Fruit fly (Drosophila melanogaster) whole organism, prepupa: Measurements from ENCODE around the gene dock.

ENCODE experiments used
- CG10631 ChIP-seq: fragments of 200-800 bp; sonication (Bioruptor generic); optimal IDR thresholded peaks from 2 replicates; lab custom pipeline; 2016; ENCODE audit warnings: missing biosample characterization, missing genetic modification characterization
- CG10669 ChIP-seq: fragments of 200-800 bp; sonication (Bioruptor generic); optimal IDR thresholded peaks from 3 replicates; lab custom pipeline; 2018; ENCODE audit warnings: missing biosample characterization, mild to moderate bottlenecking, missing genetic modification characterization, moderate library complexity
- CG11762 ChIP-seq: fragments of 200-800 bp; sonication (Bioruptor generic); optimal IDR thresholded peaks from 3 replicates; lab custom pipeline; 2016; ENCODE audit warnings: missing biosample characterization, missing genetic modification characterization; ENCODE audit not compliant: insufficient read depth
- CG15336 ChIP-seq: fragments of 200-800 bp; sonication (Bioruptor generic); IDR thresholded peaks from 2 replicates; pipeline ENCODE4 v1.3.6; 2022; ENCODE audit warnings: missing biosample characterization, missing genetic modification characterization
- CG31627 ChIP-seq: fragments of 200-800 bp; sonication (Bioruptor generic); optimal IDR thresholded peaks from 3 replicates; lab custom pipeline; 2016; ENCODE audit warnings: missing biosample characterization, missing genetic modification characterization
- CG32006 ChIP-seq: fragments of 200-800 bp; sonication (Bioruptor generic); optimal IDR thresholded peaks from 3 replicates; lab custom pipeline; 2017; ENCODE audit warnings: missing biosample characterization, mild to moderate bottlenecking, missing genetic modification characterization
- CG34406 ChIP-seq: fragments of 200-800 bp; sonication (Bioruptor generic); optimal IDR thresholded peaks from 3 replicates; lab custom pipeline; 2016; ENCODE audit warnings: missing biosample characterization, missing genetic modification characterization
- CG4318 ChIP-seq: fragments of 200-800 bp; sonication (Bioruptor generic); optimal IDR thresholded peaks from 3 replicates; lab custom pipeline; 2017; ENCODE audit warnings: missing biosample characterization, mild to moderate bottlenecking, missing genetic modification characterization
- CG6808 ChIP-seq: fragments of 200-800 bp; sonication (Bioruptor generic); optimal IDR thresholded peaks from 3 replicates; lab custom pipeline; 2017; ENCODE audit warnings: missing biosample characterization, missing genetic modification characterization, mild to moderate bottlenecking, moderate library complexity, missing genetic modification reagents
- CG7368 ChIP-seq: fragments of 200-800 bp; sonication (Bioruptor generic); optimal IDR thresholded peaks from 3 replicates; lab custom pipeline; 2016; ENCODE audit warnings: missing biosample characterization, missing genetic modification characterization
- CG8119 ChIP-seq: fragments of 200-800 bp; sonication (Bioruptor generic); IDR thresholded peaks from 3 replicates; pipeline ENCODE4 v1.3.6; 2022; ENCODE audit warnings: missing biosample characterization, missing genetic modification characterization
- CG8319 ChIP-seq: fragments of 200-800 bp; sonication (Bioruptor generic); optimal IDR thresholded peaks from 3 replicates; lab custom pipeline; 2016; ENCODE audit warnings: missing biosample characterization, missing genetic modification characterization
- CG8632 ChIP-seq: fragments of 200-800 bp; sonication (Bioruptor generic); optimal IDR thresholded peaks from 3 replicates; lab custom pipeline; 2016; ENCODE audit warnings: missing biosample characterization, missing genetic modification characterization
- CG9139 ChIP-seq: fragments of 200-800 bp; sonication (Bioruptor generic); optimal IDR thresholded peaks from 3 replicates; lab custom pipeline; 2017; ENCODE audit warnings: missing biosample characterization, mild to moderate bottlenecking, missing genetic modification characterization
- Eip75B ChIP-seq: fragments of 200-800 bp; sonication (Bioruptor generic); optimal IDR thresholded peaks from 3 replicates; lab custom pipeline; 2016; ENCODE audit warnings: missing biosample characterization, missing genetic modification characterization
- Ets21C ChIP-seq: fragments of 200-800 bp; sonication (Bioruptor generic); optimal IDR thresholded peaks from 3 replicates; lab custom pipeline; 2016; ENCODE audit warnings: missing biosample characterization, missing genetic modification characterization
- Hr38 ChIP-seq: sonication (Bioruptor generic); optimal IDR thresholded peaks from 2 replicates; lab custom pipeline; 2016; ENCODE audit warnings: missing biosample characterization, missing genetic modification characterization
- Hr39 ChIP-seq: fragments of 200-800 bp; sonication (Bioruptor generic); optimal IDR thresholded peaks from 2 replicates; lab custom pipeline; 2016; ENCODE audit warnings: missing biosample characterization, missing genetic modification characterization
- Hr4 ChIP-seq: fragments of 200-800 bp; sonication (Bioruptor generic); optimal IDR thresholded peaks from 3 replicates; lab custom pipeline; 2016; ENCODE audit warnings: missing biosample characterization, missing genetic modification characterization
- Met ChIP-seq: fragments of 200-800 bp; sonication (Bioruptor generic); optimal IDR thresholded peaks from 3 replicates; lab custom pipeline; 2016; ENCODE audit warnings: missing biosample characterization, missing genetic modification characterization
- Sox15 ChIP-seq: fragments of 200-800 bp; sonication (Bioruptor generic); optimal IDR thresholded peaks from 3 replicates; lab custom pipeline; 2016; ENCODE audit warnings: missing biosample characterization, missing genetic modification characterization
- acj6 ChIP-seq: fragments of 200-800 bp; sonication (Bioruptor generic); optimal IDR thresholded peaks from 3 replicates; lab custom pipeline; 2016; ENCODE audit warnings: missing biosample characterization, missing genetic modification characterization
- dsx ChIP-seq: fragments of 200-800 bp; optimal IDR thresholded peaks from 3 replicates; lab custom pipeline; 2019; ENCODE audit warnings: missing biosample characterization, mild to moderate bottlenecking, missing genetic modification characterization, moderate library complexity; ENCODE audit not compliant: poor library complexity, severe bottlenecking
- eg ChIP-seq: fragments of 200-800 bp; sonication (Bioruptor generic); IDR thresholded peaks from 3 replicates; pipeline ENCODE4 v1.3.6; 2022; ENCODE audit warnings: missing biosample characterization, missing genetic modification characterization
- esn ChIP-seq: fragments of 200-800 bp; sonication (Bioruptor generic); optimal IDR thresholded peaks from 2 replicates; lab custom pipeline; 2016; ENCODE audit warnings: missing biosample characterization, mild to moderate bottlenecking, missing genetic modification characterization, moderate library complexity
- fd59A ChIP-seq: fragments of 200-800 bp; sonication (Bioruptor generic); optimal IDR thresholded peaks from 2 replicates; lab custom pipeline; 2017; ENCODE audit warnings: missing biosample characterization, mild to moderate bottlenecking, missing genetic modification characterization, missing genetic modification reagents
- fkh ChIP-seq: fragments of 200-800 bp; sonication (Bioruptor generic); optimal IDR thresholded peaks from 3 replicates; lab custom pipeline; 2017; ENCODE audit warnings: missing biosample characterization, mild to moderate bottlenecking, missing genetic modification characterization, moderate library complexity
- pdm3 ChIP-seq: fragments of 200-800 bp; sonication (Bioruptor generic); optimal IDR thresholded peaks from 3 replicates; lab custom pipeline; 2016; ENCODE audit warnings: missing biosample characterization, missing genetic modification characterization
- spab ChIP-seq: fragments of 200-800 bp; sonication (Bioruptor generic); optimal IDR thresholded peaks from 2 replicates; lab custom pipeline; 2017; ENCODE audit warnings: missing biosample characterization, mild to moderate bottlenecking, missing genetic modification characterization, missing genetic modification reagents
- ss ChIP-seq, 2 experiments: fragments of 200-800 bp; sonication (Bioruptor generic); optimal IDR thresholded peaks; 2 replicates in 1 of 2; 3 replicates in 1 of 2; lab custom pipeline; 2017 to 2018; ENCODE audit warnings: mild to moderate bottlenecking in 2 of 2, missing biosample characterization in 2 of 2, missing genetic modification characterization in 2 of 2, moderate library complexity in 1 of 2
- svp ChIP-seq: fragments of 200-800 bp; sonication (Bioruptor generic); peaks from one replicate; lab custom pipeline; 2016; ENCODE audit warnings: missing biosample characterization, missing genetic modification characterization
- vri ChIP-seq: fragments of 200-800 bp; sonication (Bioruptor generic); optimal IDR thresholded peaks from 3 replicates; lab custom pipeline; 2016; ENCODE audit warnings: missing biosample characterization, mild to moderate bottlenecking, missing genetic modification characterization

Gene dock

DNA sequence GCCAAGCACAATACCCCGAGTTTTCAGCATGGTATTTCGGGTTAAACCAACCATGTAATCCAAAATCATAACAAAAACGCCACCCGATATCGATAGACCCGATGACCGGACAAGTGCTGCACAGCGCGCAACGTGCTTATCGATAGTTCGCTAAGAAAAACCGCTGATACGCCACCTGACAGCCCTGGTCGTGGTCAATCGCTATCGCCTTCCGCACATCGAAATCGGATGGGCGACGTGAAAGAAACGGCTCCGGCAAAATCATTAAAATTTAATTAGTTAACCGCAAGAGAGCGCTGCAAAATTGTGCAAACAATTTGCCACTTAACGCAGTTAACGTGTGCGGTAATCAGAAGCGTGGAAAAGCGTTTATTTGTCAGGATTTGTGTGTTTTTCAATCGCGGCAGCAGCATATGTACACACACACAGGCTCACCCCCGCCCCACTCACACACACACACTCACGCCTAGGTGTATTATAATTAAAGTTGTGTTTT, at the start of gene dock, which contains the start of gene CG3862 (continued):
- no peak for TF ChIP-seq CG7368
- TF ChIP-seq CG32006: peak; percentile 21
- TF ChIP-seq vri (GFP tag; lab: Kevin White, UChicago): peak; percentile 70
- peak; percentile 14 for TF ChIP-seq Ets21C
- no peak for TF ChIP-seq CG10631
- TF ChIP-seq CG8319 (GFP tag; lab: Kevin White, UChicago): no peak
- peak in 1 of 2 experiments; percentile 33 for TF ChIP-seq ss (GFP tag; optimal IDR thresholded peaks at IDR 0.05; lab: Kevin White, UChicago)
- TF ChIP-seq CG8632: no peak

DNA sequence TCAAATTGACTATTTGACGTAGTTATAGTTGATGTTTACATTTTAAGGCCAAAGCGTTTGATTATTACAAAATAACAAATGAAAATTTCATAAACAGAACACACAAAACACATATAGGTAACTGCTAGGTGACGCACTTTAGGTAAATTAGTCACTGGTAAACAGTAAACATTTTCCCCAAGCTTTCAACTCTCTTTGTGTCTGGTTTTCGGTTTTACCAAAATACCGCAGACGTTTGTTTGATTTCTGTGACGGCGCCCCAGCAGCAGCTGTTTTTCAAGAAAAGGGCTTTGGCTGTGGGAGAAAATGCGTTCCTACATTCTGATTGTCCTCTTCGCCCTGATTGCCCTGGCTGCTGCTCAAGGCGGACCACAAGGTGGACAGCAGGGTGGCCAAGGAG, 49.5 kb upstream of the dock start, which contains the start of gene CG13946:
TSS of gene CG13946 (plus strand) at position 301 of the 400 bp plus-strand sequence.
- peak; percentile 3 for TF ChIP-seq fkh (GFP tag; lab: Kevin White, UChicago)
- no peak for TF ChIP-seq CG15336 (GFP tag; lab: Robert Waterston, UW)

DNA sequence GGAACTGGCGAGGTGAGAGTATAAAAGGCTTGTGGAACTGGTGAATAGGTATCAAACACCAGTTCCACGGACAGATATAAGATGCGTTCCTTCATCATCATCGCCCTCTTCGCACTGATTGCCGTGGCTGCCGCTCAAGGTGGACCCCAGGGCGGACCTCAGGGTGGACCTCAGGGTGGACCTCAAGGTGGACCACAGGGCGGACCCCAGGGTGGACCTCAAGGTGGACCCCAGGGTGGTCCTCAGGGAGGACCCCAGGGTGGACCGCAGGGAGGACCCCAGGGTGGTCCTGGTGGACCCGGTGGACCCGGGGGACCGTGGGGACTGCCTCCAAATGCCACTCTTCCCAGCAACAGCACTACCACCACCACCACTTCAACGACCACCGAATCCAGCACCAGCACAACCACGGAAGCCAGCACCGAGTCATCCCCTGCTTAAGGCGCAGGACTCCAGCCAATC, 46.6 kb upstream of the dock start, which contains the start of gene CG13947:
TSS of gene CG13947 (plus strand) at position 51 of the 462 bp plus-strand sequence.
- TF ChIP-seq CG31627: no peak
- TF ChIP-seq ss (GFP tag; optimal IDR thresholded peaks at IDR 0.05; lab: Kevin White, UChicago): no peak
- TF ChIP-seq svp: no peak
- no peak for TF ChIP-seq vri (GFP tag; lab: Kevin White, UChicago)
- no peak for TF ChIP-seq Hr38 (GFP tag; lab: Kevin White, UChicago)
- TF ChIP-seq CG7368: no peak
- TF ChIP-seq CG34406 (GFP tag; lab: Kevin White, UChicago): no peak
- no peak for TF ChIP-seq CG8119 (GFP tag; lab: Robert Waterston, UW)
- no peak for TF ChIP-seq dsx (GFP tag; lab: Kevin White, UChicago)
- no peak for TF ChIP-seq Hr4 (GFP tag; lab: Kevin White, UChicago)
- TF ChIP-seq Eip75B (GFP tag; lab: Kevin White, UChicago): no peak
- TF ChIP-seq spab (GFP tag; lab: Kevin White, UChicago): no peak
- TF ChIP-seq CG10669 (GFP tag; lab: Kevin White, UChicago): no peak
- TF ChIP-seq CG8632: no peak
- TF ChIP-seq pdm3 (GFP tag; lab: Kevin White, UChicago): no peak
- TF ChIP-seq, all 60 proteins: peak for 0

DNA sequence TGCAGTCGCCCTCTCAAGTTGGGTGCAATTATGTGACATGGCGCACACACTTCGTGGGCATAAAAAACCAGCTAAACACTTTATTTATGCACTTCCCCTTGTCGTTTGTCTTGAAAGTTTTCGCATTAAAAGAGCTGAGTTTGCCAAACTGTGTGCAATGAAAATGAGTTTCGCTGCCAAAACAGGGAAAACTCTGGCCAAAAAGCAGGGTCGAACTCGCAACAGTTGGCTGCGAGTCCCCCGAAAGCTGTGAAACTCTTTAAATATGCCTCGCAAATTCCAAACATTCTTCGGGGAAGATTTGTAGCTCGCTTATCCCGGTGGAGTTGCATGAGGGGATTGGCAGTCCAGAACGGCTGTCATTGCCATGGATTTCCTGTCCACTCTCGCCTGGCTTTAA, 45.6 kb upstream of the dock start, which contains the start of gene Gr21a:
TSS of gene Gr21a (plus strand) at position 301 of the 400 bp plus-strand sequence.
- TF ChIP-seq pdm3 (GFP tag; lab: Kevin White, UChicago) (no peak), CG9139 (GFP tag; lab: Kevin White, UChicago) (no peak), CG6808 (GFP tag; lab: Kevin White, UChicago) (no peak), eg (GFP tag; lab: Robert Waterston, UW) (no peak), fd59A (GFP tag; lab: Kevin White, UChicago) (no peak), CG11762 (GFP tag; lab: Kevin White, UChicago) (no peak), esn (no peak), acj6 (GFP tag; lab: Kevin White, UChicago) (no peak), Hr39 (GFP tag; lab: Kevin White, UChicago) (no peak), dsx (GFP tag; lab: Kevin White, UChicago) (no peak), vri (GFP tag; lab: Kevin White, UChicago) (no peak), CG4318 (GFP tag; lab: Kevin White, UChicago) (no peak), Hr38 (GFP tag; lab: Kevin White, UChicago) (no peak), Hr4 (GFP tag; lab: Kevin White, UChicago) (no peak), CG8632 (no peak), CG32006 (no peak), fkh (GFP tag; lab: Kevin White, UChicago) (no peak), Sox15 (GFP tag; lab: Kevin White, UChicago) (no peak), Met (no peak)
